Worm (Caenorhabditis elegans): ENCODE data around the gene F44A2.5.

- TF ChIP-seq elt-2 (tag; optimal IDR thresholded peaks at IDR 0.05) (no peak), dmd-4 (tag; optimal IDR thresholded peaks at IDR 0.05; ENCODE audit: borderline replicate concordance) (no peak), K09A11.1 (tag; optimal IDR thresholded peaks at IDR 0.05; ENCODE audit: insufficient read depth) (no peak), fkh-6 (tag; optimal IDR thresholded peaks at IDR 0.05) (no peak), pha-4 (tag; optimal IDR thresholded peaks at IDR 0.05) (no peak), ceh-22 (tag; optimal IDR thresholded peaks at IDR 0.05) (no peak), fkh-10 (GFP tag; optimal IDR thresholded peaks at IDR 0.05) (no peak)
These were observed 26.7 kb downstream of the F44A2.5 start for ce11 chrV:9324167-9324566.
